Fruit fly (Drosophila melanogaster): Measurements from ENCODE around the gene Sfp33A1.

DNA sequence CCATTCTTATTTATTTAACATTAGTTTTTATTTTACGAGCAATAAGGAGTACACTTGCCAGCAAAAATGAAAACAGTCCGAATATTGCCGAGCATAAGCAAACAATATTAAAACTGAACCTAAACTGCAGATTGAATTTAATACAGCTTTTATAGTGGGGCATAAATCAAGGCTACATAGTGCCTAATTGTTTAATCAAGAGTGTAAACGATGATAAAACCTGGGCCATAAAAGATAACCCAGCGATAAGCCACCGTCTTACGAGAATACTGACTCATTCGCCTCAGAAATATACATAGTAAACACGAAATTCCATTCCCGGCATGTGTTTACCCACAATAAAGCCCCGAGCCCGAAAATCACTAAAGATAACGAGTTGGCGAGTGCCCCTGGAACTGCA is 18.3 kb downstream of the Sfp33A1 start:
- TF ChIP-seq net (GFP tag; optimal IDR thresholded peaks at IDR 0.05) = no peak
- no peak for TF ChIP-seq OdsH (GFP tag; optimal IDR thresholded peaks at IDR 0.05)
- no peak for TF ChIP-seq CG6163 (GFP tag; IDR thresholded peaks at IDR 0.05)
- TF ChIP-seq Gug (GFP tag; IDR thresholded peaks at IDR 0.05) = no peak
- no peak for TF ChIP-seq CG34406 (GFP tag; optimal IDR thresholded peaks at IDR 0.05)
- TF ChIP-seq CG8632 (GFP tag; optimal IDR thresholded peaks at IDR 0.05) = no peak
- no peak for TF ChIP-seq Lpt (GFP tag; optimal IDR thresholded peaks at IDR 0.05)
- TF ChIP-seq CG6854 (GFP tag; optimal IDR thresholded peaks at IDR 0.05) = no peak
- no peak for TF ChIP-seq Blimp-1 (GFP tag; optimal IDR thresholded peaks at IDR 0.05)
- no peak for TF ChIP-seq Sox102F (GFP tag; optimal IDR thresholded peaks at IDR 0.05)
- no peak for TF ChIP-seq Smox (GFP tag; optimal IDR thresholded peaks at IDR 0.05)
